Worm (Caenorhabditis elegans): ENCODE measurements around the gene his-31.

Gene his-31

DNA sequence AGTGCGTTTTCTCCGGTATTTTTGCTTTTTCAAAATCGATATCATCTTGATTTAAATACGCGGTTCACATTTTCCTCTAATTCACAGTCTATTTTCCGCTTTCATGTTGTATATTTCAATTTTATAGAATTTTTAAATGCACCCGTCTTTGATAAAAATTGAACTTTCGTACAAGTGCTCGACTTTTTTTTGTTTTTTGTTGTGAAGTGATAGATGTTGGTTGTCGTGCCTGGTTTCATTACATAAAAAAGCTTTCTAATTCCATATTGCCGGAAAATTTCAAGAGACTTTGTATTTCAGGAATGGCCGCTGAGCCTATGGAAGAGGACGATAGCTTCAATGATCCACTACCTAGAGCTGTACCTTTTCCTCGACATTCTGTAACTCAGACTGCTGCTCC is 29.4 kb upstream of the his-31 start, which contains the start of gene D2096.12:
Gene D2096.12 (plus strand): TSS at position 301 of the 400 bp plus-strand sequence.
- TF ChIP-seq dmd-8 (GFP tag; IDR thresholded peaks at IDR 0.05) (no peak), dmd-9 (GFP tag; IDR thresholded peaks at IDR 0.05) (no peak), dve-1 (tag; optimal IDR thresholded peaks at IDR 0.05; ENCODE audit: insufficient read depth) (no peak), Y5F2A.4 (GFP tag; optimal IDR thresholded peaks at IDR 0.05) (no peak), duxl-1 (tag; optimal IDR thresholded peaks at IDR 0.05; ENCODE audit: poor library complexity) (no peak), aha-1 (tag) (no peak), spr-1 (tag; optimal IDR thresholded peaks at IDR 0.05) (no peak), aly-2 (tag; optimal IDR thresholded peaks at IDR 0.05) (no peak), php-3 (GFP tag; IDR thresholded peaks at IDR 0.05) (no peak), T26A8.4 (GFP tag; IDR thresholded peaks at IDR 0.05) (no peak), tag-97 (GFP tag; IDR thresholded peaks at IDR 0.05) (no peak), madf-9 (GFP tag; conservative IDR thresholded peaks at IDR 0.05) (no peak), lir-3 (tag; optimal IDR thresholded peaks at IDR 0.05) (no peak)

DNA sequence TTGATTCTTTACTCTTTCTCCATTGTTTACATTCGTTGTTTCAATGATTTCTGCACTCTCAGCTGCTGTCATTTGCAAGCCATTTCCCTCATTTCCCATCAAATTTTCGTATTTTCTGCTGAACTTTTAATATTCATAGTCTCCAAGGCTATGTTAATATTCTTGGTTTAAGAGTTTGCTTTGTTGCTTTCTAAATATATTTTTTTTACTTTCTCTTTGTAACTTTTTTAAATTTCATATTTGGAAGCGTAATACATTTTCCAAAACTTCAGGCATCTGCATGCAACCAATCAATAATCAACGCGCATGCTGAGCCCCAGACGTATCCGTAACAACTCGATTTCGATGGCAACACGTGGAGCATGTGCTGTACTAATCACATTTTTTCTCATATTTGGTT is 27.0 kb upstream of the his-31 start, which contains the start of gene sqv-1:
Gene sqv-1 (plus strand): TSS at position 301 of the 400 bp plus-strand sequence.
- TF ChIP-seq F26F4.8 (GFP tag; conservative IDR thresholded peaks at IDR 0.05) (no peak), hmg-1.1 (GFP tag; IDR thresholded peaks at IDR 0.05) (no peak), daf-16 (GFP tag; optimal IDR thresholded peaks at IDR 0.05) (no peak), daf-16 (tag; optimal IDR thresholded peaks at IDR 0.05) (peak; percentile 33), attf-4 (tag; optimal IDR thresholded peaks at IDR 0.05) (no peak), nhr-111 (GFP tag; optimal IDR thresholded peaks at IDR 0.05) (no peak)

DNA sequence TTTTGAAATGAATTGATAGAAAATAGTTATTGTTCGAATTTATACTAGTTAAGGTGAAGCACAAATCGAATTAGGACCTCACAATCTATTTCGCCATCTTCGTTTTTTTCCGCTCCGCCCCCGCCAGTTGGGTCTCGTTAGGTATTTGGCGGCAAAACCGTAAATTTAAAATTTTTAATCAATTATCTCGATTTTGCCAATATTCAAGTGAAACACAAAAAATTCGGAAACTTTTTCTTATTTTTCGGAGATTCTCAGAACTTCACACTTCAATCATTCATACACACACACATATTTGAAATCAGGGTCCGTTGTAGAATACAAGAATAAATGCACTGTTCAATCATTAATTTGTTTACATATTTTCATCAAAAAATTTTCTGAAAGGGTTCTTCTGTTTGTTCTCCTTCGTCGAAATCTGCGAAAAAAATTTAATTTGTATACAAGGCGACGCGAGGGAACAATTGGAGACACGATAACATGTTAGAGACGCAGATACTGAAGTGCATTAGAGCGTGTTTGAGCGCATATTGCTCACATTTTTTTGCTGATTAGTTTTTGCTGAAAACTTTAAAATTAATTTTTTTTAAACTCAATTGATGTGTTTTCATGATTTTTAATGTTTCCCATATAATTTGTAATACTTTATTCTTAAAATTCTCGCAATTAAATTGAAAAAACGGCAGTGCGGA is 26.1 kb upstream of the his-31 start, which contains the start of gene D2096.5:
Gene D2096.5 (minus strand): TSS at position 51 of the 692 bp plus-strand sequence.
- TF ChIP-seq nhr-76 (tag; optimal IDR thresholded peaks at IDR 0.05) (no peak), egl-27 (tag; optimal IDR thresholded peaks at IDR 0.05) (no peak), snpc-4 (tag; optimal IDR thresholded peaks at IDR 0.05) (no peak), mdl-1 (tag; optimal IDR thresholded peaks at IDR 0.05) (no peak), nhr-28 (tag; optimal IDR thresholded peaks at IDR 0.05) (peak; percentile 29), unc-39 (tag; optimal IDR thresholded peaks at IDR 0.05) (no peak), pha-4 (GFP tag; IDR thresholded peaks at IDR 0.05) (no peak), pha-4 (tag; optimal IDR thresholded peaks at IDR 0.05) (peak; percentile 29), daf-16 (GFP tag; optimal IDR thresholded peaks at IDR 0.05) (no peak), daf-16 (tag; optimal IDR thresholded peaks at IDR 0.05) (peak; percentile 44), nhr-77 (tag; optimal IDR thresholded peaks at IDR 0.05) (no peak), attf-4 (tag; optimal IDR thresholded peaks at IDR 0.05) (no peak), tra-1 (GFP tag; IDR thresholded peaks at IDR 0.05) (no peak), egl-43 (GFP tag; IDR thresholded peaks at IDR 0.05) (no peak)

DNA sequence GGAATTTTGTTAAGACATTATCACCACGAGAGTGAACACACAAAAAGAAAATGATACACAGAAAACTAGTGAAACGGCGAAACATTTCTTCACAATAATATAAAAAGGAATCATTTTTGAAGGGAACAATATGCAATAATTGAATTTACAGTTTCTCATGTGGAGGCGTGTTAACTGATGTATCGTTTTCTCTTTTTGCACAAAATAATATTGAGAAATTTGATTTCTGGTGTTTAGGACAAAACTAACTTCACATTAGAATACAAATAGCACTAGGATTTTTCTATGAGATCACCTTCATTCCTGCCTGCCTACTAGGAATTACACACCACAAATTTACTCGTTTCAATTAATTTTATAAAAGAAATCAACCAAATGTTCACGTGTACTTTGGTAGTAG is 24.7 kb upstream of the his-31 start, which contains the start of gene D2096.13:
Gene D2096.13 (minus strand): TSS at position 101 of the 400 bp plus-strand sequence.
- TF ChIP-seq aha-1 (tag) = peak; percentile 35
- no peak for TF ChIP-seq mes-2 (tag; optimal IDR thresholded peaks at IDR 0.05; ENCODE audit: poor library complexity, severe bottlenecking)
- TF ChIP-seq Y48G9A.11 (GFP tag; IDR thresholded peaks at IDR 0.05) = no peak
- TF ChIP-seq mxl-2 (GFP tag; conservative IDR thresholded peaks at IDR 0.05) = no peak

DNA sequence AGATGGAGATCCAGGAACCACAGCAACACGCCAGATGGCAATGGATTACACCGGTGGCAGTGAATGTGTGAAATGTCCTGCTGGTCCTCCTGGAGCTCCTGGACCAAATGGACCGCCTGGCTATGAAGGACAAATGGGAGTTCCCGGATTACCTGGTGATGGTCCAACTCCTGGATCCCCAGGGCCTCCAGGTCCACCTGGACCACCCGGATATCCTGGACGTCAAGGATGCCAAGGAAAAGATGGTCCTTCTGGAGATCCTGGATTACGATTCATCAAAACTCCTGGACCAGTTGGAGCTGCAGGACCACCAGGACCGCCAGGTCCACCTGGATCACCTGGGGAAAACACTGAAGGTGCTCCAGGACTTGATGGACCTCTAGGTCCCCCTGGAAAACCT is 23.5 kb upstream of the his-31 start:
- TF ChIP-seq aha-1 (tag) (no peak), set-16 (GFP tag; IDR thresholded peaks at IDR 0.05) (peak; percentile 76; the same call in 1 of the 2 replicates)

Measured in whole organism, L4 larva.